Worm (Caenorhabditis elegans) whole organism, early embryonic: Measurements from ENCODE around the gene W05H5.1.

Experiments
- B0310.2 ChIP-seq: sonication (generic microtip); optimal IDR thresholded peaks from 2 replicates; lab custom pipeline; 2016; ENCODE audit warnings: mild to moderate bottlenecking, missing genetic modification characterization, missing compliant biosample characterization
- F13C5.2 ChIP-seq: sonication (generic microtip); optimal IDR thresholded peaks from 2 replicates; lab custom pipeline; 2017; ENCODE audit warnings: mild to moderate bottlenecking, missing genetic modification characterization, inconsistent platforms, missing compliant biosample characterization
- aly-1 ChIP-seq: sonication (generic microtip); optimal IDR thresholded peaks from 2 replicates; lab custom pipeline; 2016; ENCODE audit warnings: missing genetic modification characterization, missing compliant biosample characterization
- ama-1 ChIP-seq: fragments of 150-350 bp; optimal IDR thresholded peaks from 2 replicates; lab custom pipeline; 2014
- ceh-13 ChIP-seq: fragments of 200-800 bp; sonication (Bioruptor generic); optimal IDR thresholded peaks from 2 replicates; lab custom pipeline; 2018; ENCODE audit warnings: mild to moderate bottlenecking, missing genetic modification characterization, missing compliant biosample characterization
- ceh-36 ChIP-seq: sonication (generic microtip); optimal IDR thresholded peaks from 2 replicates; lab custom pipeline; 2016; ENCODE audit warnings: missing genetic modification characterization, inconsistent platforms, missing compliant biosample characterization
- flt-1 ChIP-seq: fragments of 200-800 bp; sonication (Bioruptor generic); IDR thresholded peaks from 2 replicates; pipeline ENCODE4 v1.3.6; 2022; ENCODE audit warnings: missing genetic modification characterization, missing compliant biosample characterization
- hmbx-1 ChIP-seq: sonication (generic microtip); optimal IDR thresholded peaks from 2 replicates; lab custom pipeline; 2016; ENCODE audit warnings: mild to moderate bottlenecking, missing genetic modification characterization, missing compliant biosample characterization
- hmg-4 ChIP-seq: fragments of 200-800 bp; sonication (Bioruptor generic); optimal IDR thresholded peaks from 2 replicates; lab custom pipeline; 2018; ENCODE audit warnings: mild to moderate bottlenecking, missing genetic modification characterization, missing compliant biosample characterization
- hnd-1 ChIP-seq: sonication (generic microtip); optimal IDR thresholded peaks from 2 replicates; lab custom pipeline; 2016; ENCODE audit warnings: missing genetic modification characterization, missing compliant biosample characterization
- pes-1 ChIP-seq: fragments of 200-800 bp; sonication (Bioruptor generic); IDR thresholded peaks from 2 replicates; pipeline ENCODE4 v1.3.6; 2022; ENCODE audit warnings: missing genetic modification reagents, missing genetic modification characterization, missing compliant biosample characterization
- scrt-1 ChIP-seq: fragments of 200-800 bp; sonication (Bioruptor generic); IDR thresholded peaks from 2 replicates; pipeline ENCODE4 v1.3.6; 2022; ENCODE audit warnings: missing genetic modification characterization, missing compliant biosample characterization
- sea-1 ChIP-seq: fragments of 200-800 bp; sonication (Bioruptor generic); conservative IDR thresholded peaks from 2 replicates; pipeline ENCODE4 v1.3.6; 2022; ENCODE audit warnings: missing genetic modification characterization, missing compliant biosample characterization
- tbx-11 ChIP-seq: fragments of 200-800 bp; sonication (Bioruptor generic); IDR thresholded peaks from 2 replicates; pipeline ENCODE4 v1.3.6; 2022; ENCODE audit warnings: missing genetic modification characterization, missing compliant biosample characterization
- tbx-37 ChIP-seq: fragments of 200-800 bp; sonication (Bioruptor generic); conservative IDR thresholded peaks from 2 replicates; pipeline ENCODE4 v1.3.6; 2022; ENCODE audit warnings: missing genetic modification reagents, missing genetic modification characterization, missing compliant biosample characterization
- tra-4 ChIP-seq: sonication (generic microtip); optimal IDR thresholded peaks from 2 replicates; lab custom pipeline; 2017; ENCODE audit warnings: missing genetic modification characterization, missing compliant biosample characterization

W05H5.1 gene

ce11 chrII:12420486-12420885, 24.1 kb downstream of the W05H5.1 start, which contains the start of gene sre-26:
Gene sre-26, minus strand, starts transcription at chrII:12420586.
- TF ChIP-seq pes-1 (GFP tag; lab: Robert Waterston, UW), result no peak
- TF ChIP-seq tra-4 (tag; lab: Kevin White, UChicago), result no peak
- TF ChIP-seq tbx-11 (GFP tag; lab: Robert Waterston, UW), result no peak
- TF ChIP-seq hnd-1 (tag; lab: Kevin White, UChicago), result no peak
- no peak for TF ChIP-seq sea-1 (GFP tag; lab: Robert Waterston, UW)

ce11 chrII:12417996-12418395, 26.6 kb downstream of the W05H5.1 start:
- TF ChIP-seq ceh-13 (GFP tag; lab: Kevin White, UChicago) (no peak), hnd-1 (tag; lab: Kevin White, UChicago) (no peak), hmbx-1 (tag; lab: Kevin White, UChicago) (no peak), pes-1 (GFP tag; lab: Robert Waterston, UW) (no peak), ceh-36 (tag; lab: Kevin White, UChicago) (no peak), aly-1 (no peak), hmg-4 (GFP tag; lab: Kevin White, UChicago) (no peak), F13C5.2 (tag; lab: Kevin White, UChicago) (no peak), scrt-1 (no peak)

DNA sequence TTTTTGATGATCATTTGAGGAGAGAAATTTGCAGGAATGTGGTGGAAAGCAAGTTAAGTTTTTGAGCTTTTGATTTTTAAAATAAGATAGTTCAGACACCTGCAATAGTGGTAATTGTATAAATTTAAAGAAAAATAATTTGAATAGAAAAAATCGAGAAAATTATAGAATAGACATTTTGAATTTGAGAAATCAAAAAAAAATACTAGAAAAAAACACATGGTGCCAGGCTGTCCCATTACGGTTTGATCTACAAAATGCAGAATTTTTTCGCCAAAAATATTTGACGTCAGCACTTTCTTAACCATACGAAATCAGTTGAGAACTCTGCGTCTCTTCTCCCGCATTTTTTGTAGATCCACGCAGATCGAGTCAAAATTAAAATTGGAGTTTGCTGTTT, 27.1 kb downstream of the W05H5.1 start, which contains the start of gene sre-27:
Gene sre-27, minus strand, starts transcription at position 101 of the 400 bp plus-strand sequence.
- TF ChIP-seq pes-1 (GFP tag; lab: Robert Waterston, UW), result no peak
- no peak for TF ChIP-seq ceh-13 (GFP tag; lab: Kevin White, UChicago)
- TF ChIP-seq tbx-11 (GFP tag; lab: Robert Waterston, UW), result no peak
- TF ChIP-seq sea-1 (GFP tag; lab: Robert Waterston, UW), result no peak
- TF ChIP-seq hmbx-1 (tag; lab: Kevin White, UChicago), result no peak
- no peak for TF ChIP-seq F13C5.2 (tag; lab: Kevin White, UChicago)
- TF ChIP-seq ama-1 (lab: Kevin White, UChicago), result no peak
- TF ChIP-seq tbx-37 (GFP tag; lab: Robert Waterston, UW), result no peak
- TF ChIP-seq hmg-4 (GFP tag; lab: Kevin White, UChicago), result no peak
- TF ChIP-seq B0310.2 (tag; lab: Kevin White, UChicago), result no peak
- TF ChIP-seq aly-1, result no peak
- TF ChIP-seq hnd-1 (tag; lab: Kevin White, UChicago), result no peak

DNA sequence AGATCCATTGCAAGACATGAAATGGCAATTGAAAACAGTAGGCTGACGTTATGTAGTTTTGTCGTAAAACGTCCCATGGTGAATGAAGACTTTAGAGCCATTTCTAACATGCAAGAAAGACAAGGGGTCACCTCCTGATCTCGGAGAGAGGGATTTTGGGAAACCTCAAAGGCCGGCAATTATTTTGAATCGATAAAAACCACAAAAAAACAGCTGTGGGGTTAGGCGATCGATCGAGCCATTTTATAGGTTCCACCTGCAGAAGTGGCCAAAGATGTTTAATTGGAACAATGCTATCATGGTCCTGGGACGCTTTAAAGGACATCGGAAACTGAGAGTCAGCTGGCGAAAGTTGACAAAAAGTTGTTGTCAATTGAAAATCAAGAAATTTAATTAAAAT, 29.8 kb downstream of the W05H5.1 start, which contains the start of gene Y57A10C.11:
Gene Y57A10C.11, minus strand, starts transcription at position 101 of the 400 bp plus-strand sequence.
- TF ChIP-seq tbx-11 (GFP tag; lab: Robert Waterston, UW), result no peak
- TF ChIP-seq pes-1 (GFP tag; lab: Robert Waterston, UW), result no peak

- TF ChIP-seq ceh-13 (GFP tag; lab: Kevin White, UChicago), result no peak
- no peak for TF ChIP-seq F13C5.2 (tag; lab: Kevin White, UChicago)
- TF ChIP-seq ceh-36 (tag; lab: Kevin White, UChicago), result no peak
Observed at ce11 chrII:12412417-12412816, 32.2 kb downstream of the W05H5.1 start, which contains the start of gene Y57A10C.1. Gene Y57A10C.1, minus strand, starts transcription at chrII:12412517.

DNA sequence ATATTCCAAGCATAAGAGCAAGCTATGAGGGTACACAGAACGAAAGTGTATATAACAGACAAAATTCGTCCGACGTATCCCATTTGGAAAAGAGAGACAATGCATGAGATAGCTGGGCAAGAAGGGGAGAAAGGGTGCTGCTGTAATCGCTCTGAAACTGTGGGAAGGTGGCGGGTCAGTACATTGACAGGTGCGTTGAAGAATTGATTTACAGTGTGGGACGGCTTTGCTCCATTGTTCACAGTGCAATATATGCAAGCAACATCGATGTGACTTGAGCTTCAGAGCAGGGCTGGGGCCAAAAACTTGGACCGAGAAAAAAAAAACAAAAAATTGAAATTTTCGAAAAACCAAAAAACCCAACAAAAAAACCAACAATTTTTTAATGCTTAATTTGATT, 34.5 kb downstream of the W05H5.1 start, which contains the start of gene F57G9.3:
Gene F57G9.3, minus strand, starts transcription at position 101 of the 400 bp plus-strand sequence.
- no peak for TF ChIP-seq F13C5.2 (tag; lab: Kevin White, UChicago)
- no peak for TF ChIP-seq sea-1 (GFP tag; lab: Robert Waterston, UW)

ce11 chrII:12408717-12409116, 35.9 kb downstream of the W05H5.1 start, which contains the start of gene sre-31:
Gene sre-31, minus strand, starts transcription at chrII:12408817.
- TF ChIP-seq scrt-1, result no peak
- no peak for TF ChIP-seq ama-1 (lab: Kevin White, UChicago)
- no peak for TF ChIP-seq hmg-4 (GFP tag; lab: Kevin White, UChicago)
- TF ChIP-seq sea-1 (GFP tag; lab: Robert Waterston, UW), result no peak
- no peak for TF ChIP-seq F13C5.2 (tag; lab: Kevin White, UChicago)
- TF ChIP-seq pes-1 (GFP tag; lab: Robert Waterston, UW), result no peak
- no peak for TF ChIP-seq ceh-13 (GFP tag; lab: Kevin White, UChicago)
- no peak for TF ChIP-seq hmbx-1 (tag; lab: Kevin White, UChicago)
- TF ChIP-seq hnd-1 (tag; lab: Kevin White, UChicago), result no peak

- TF ChIP-seq hnd-1 (tag; lab: Kevin White, UChicago) (no peak), F13C5.2 (tag; lab: Kevin White, UChicago) (no peak), ceh-13 (GFP tag; lab: Kevin White, UChicago) (no peak), hmbx-1 (tag; lab: Kevin White, UChicago) (no peak), tra-4 (tag; lab: Kevin White, UChicago) (no peak), ceh-36 (tag; lab: Kevin White, UChicago) (no peak), flt-1 (GFP tag; lab: Robert Waterston, UW) (no peak), tbx-11 (GFP tag; lab: Robert Waterston, UW) (no peak), tbx-37 (GFP tag; lab: Robert Waterston, UW) (no peak), B0310.2 (tag; lab: Kevin White, UChicago) (no peak), pes-1 (GFP tag; lab: Robert Waterston, UW) (no peak), aly-1 (no peak), ama-1 (lab: Kevin White, UChicago) (no peak), hmg-4 (GFP tag; lab: Kevin White, UChicago) (no peak), scrt-1 (no peak), sea-1 (GFP tag; lab: Robert Waterston, UW) (no peak)
Observed at ce11 chrII:12406394-12406793, 38.2 kb downstream of the W05H5.1 start, which contains the start of gene sre-30. Gene sre-30, minus strand, starts transcription at chrII:12406494.
